Fruit fly (Drosophila melanogaster) Kc167 (cell line): ENCODE results near the gene Sfp26Ad.

Experiments used
- Myc ChIP-seq: fragments of >200 bp; optimal IDR thresholded peaks from 2 replicates; lab custom pipeline; 2017; ENCODE audit warnings: missing external identifiers
- psq ChIP-seq: fragments of >200 bp; optimal IDR thresholded peaks from 2 replicates; lab custom pipeline; 2017; ENCODE audit warnings: missing external identifiers

DNA sequence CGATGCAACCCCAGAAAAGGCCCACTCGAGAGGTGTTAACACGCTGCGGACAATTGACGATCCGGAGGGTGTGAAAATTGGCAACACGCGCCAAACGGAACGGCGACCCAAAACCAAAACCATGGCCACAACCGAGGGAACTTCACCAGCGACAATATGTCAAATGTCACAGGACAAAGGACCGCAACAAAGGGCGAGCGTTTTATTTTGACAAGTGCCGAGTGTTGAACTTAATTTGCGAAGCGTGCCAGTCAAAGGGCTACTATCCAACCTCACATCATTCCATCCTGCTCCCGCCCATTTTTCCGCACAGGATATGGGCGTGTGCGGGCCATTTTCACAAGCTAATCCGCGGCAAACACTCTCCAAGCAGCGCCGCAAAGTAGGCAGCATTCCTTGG lies 15.7 kb downstream of the Sfp26Ad start:
- TF ChIP-seq Myc (no peak), psq (no peak)
